Worm (Caenorhabditis elegans) whole organism, L1 larva: ENCODE data around the gene his-1.

Source experiments
- ama-1 ChIP-seq: fragments of 150-350 bp; optimal IDR thresholded peaks from 2 replicates; lab custom pipeline; 2014
- ceh-63 ChIP-seq: fragments of 200-800 bp; sonication (Bioruptor generic); optimal IDR thresholded peaks from 2 replicates; lab custom pipeline; 2018; ENCODE audit warnings: mild to moderate bottlenecking, missing genetic modification characterization, missing compliant biosample characterization
- dpl-1 ChIP-seq, 3 experiments: fragments of 150-350 bp in 2 of 3; sonication (generic microtip) in 1 of 3; optimal IDR thresholded peaks; 2 replicates each; lab custom pipeline; 2014 to 2017; ENCODE audit warnings: missing biosample characterization in 3 of 3, missing genetic modification characterization in 3 of 3, missing genetic modification reagents in 3 of 3
- lin-13 ChIP-seq: fragments of 150-350 bp; optimal IDR thresholded peaks from 2 replicates; lab custom pipeline; 2014; ENCODE audit warnings: missing biosample characterization, missing genetic modification reagents, missing genetic modification characterization
- mef-2 ChIP-seq: fragments of 150-350 bp; optimal IDR thresholded peaks from 2 replicates; lab custom pipeline; 2014; ENCODE audit warnings: missing biosample characterization, missing genetic modification characterization
- pag-3 ChIP-seq: sonication (generic microtip); optimal IDR thresholded peaks from 2 replicates; lab custom pipeline; 2017; ENCODE audit warnings: missing genetic modification characterization, mild to moderate bottlenecking, missing compliant biosample characterization, antibody characterized with exemption, borderline replicate concordance; ENCODE audit not compliant: insufficient read depth
- unc-130 ChIP-seq: fragments of 150-350 bp; optimal IDR thresholded peaks from 2 replicates; lab custom pipeline; 2017; ENCODE audit warnings: missing biosample characterization, missing genetic modification characterization, inconsistent platforms
- unc-30 ChIP-seq: sonication (generic microtip); optimal IDR thresholded peaks from 2 replicates; lab custom pipeline; 2017; ENCODE audit warnings: missing biosample characterization, missing genetic modification characterization
- ztf-11 ChIP-seq, 2 experiments: sonication (generic microtip); optimal IDR thresholded peaks; 2 replicates each; lab custom pipeline; 2016 to 2017; ENCODE audit warnings: missing genetic modification characterization in 2 of 2, missing biosample characterization in 1 of 2, missing compliant biosample characterization in 1 of 2

DNA sequence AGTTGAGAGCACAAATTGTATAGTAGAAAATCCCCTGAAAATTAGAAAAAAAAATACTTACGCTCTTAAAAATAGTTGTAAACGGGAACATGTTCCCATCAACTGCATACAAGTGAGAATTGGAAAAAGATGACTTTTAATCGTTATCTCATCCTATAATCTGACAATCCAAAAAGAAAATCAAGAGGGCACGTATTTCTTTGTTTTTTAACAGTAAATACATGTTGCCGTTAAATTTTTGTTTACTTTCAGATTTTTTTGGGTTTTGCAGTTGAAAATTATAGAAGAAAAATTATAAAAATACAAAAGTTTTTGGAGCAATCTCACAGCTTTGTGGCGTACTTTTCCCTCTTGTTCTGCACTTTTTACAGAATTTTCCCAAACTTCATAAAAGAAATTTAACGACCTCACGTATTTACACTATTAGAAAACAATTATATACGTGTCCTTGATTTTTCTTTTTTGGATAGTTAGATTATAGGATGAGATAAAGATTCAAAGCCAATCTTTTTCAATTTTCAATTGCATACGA is 45.6 kb upstream of the his-1 start, which contains the start of the genes C06C6.9 and C06C6.8:
- TF ChIP-seq mef-2 (tag; lab: Kevin White, UChicago): no peak
- no peak for TF ChIP-seq pag-3 (tag; lab: Kevin White, UChicago)
- no peak for TF ChIP-seq unc-130 (tag; lab: Kevin White, UChicago)
- no peak for TF ChIP-seq lin-13
- no peak for TF ChIP-seq ama-1 (lab: Kevin White, UChicago)
- no peak for TF ChIP-seq ztf-11 (tag; optimal IDR thresholded peaks at IDR 0.05; lab: Kevin White, UChicago)
- no peak for TF ChIP-seq unc-30 (tag; lab: Kevin White, UChicago)
- no peak for TF ChIP-seq ceh-63
- no peak for TF ChIP-seq dpl-1 (GFP tag; optimal IDR thresholded peaks at IDR 0.05; lab: Kevin White, UChicago)
